Worm (Caenorhabditis elegans) whole organism, late embryonic: Measurements from ENCODE around the gene F38E9.4.

Source experiments
- K02D7.2 ChIP-seq: sonication (generic microtip); optimal IDR thresholded peaks from 2 replicates; lab custom pipeline; 2017; ENCODE audit warnings: mild to moderate bottlenecking, missing genetic modification characterization, missing compliant biosample characterization
- ama-1 ChIP-seq: fragments of 150-350 bp; optimal IDR thresholded peaks from 2 replicates; lab custom pipeline; 2014
- hlh-6 ChIP-seq: sonication (generic microtip); optimal IDR thresholded peaks from 2 replicates; lab custom pipeline; 2016; ENCODE audit warnings: missing genotype, missing genetic modification characterization, missing compliant biosample characterization
- madf-2 ChIP-seq: sonication (generic microtip); optimal IDR thresholded peaks from 2 replicates; lab custom pipeline; 2017; ENCODE audit warnings: missing genetic modification characterization, missing compliant biosample characterization
- mec-3 ChIP-seq: sonication (generic microtip); optimal IDR thresholded peaks from 2 replicates; lab custom pipeline; 2016; ENCODE audit warnings: borderline replicate concordance, missing genetic modification characterization, missing compliant biosample characterization
- nfya-1 ChIP-seq: sonication (generic microtip); optimal IDR thresholded peaks from 2 replicates; lab custom pipeline; 2017; ENCODE audit warnings: missing genetic modification characterization, mild to moderate bottlenecking, missing compliant biosample characterization, antibody characterized with exemption, moderate library complexity
- pat-9 ChIP-seq: fragments of 200-800 bp; sonication (Bioruptor generic); optimal IDR thresholded peaks from 2 replicates; lab custom pipeline; 2018; ENCODE audit warnings: mild to moderate bottlenecking, missing genetic modification characterization, moderate library complexity, missing compliant biosample characterization
- sdc-2 ChIP-seq: sonication (generic microtip); optimal IDR thresholded peaks from 2 replicates; lab custom pipeline; 2016; ENCODE audit warnings: missing genotype, missing genetic modification characterization, missing compliant biosample characterization
- tbx-2 ChIP-seq: sonication (generic microtip); optimal IDR thresholded peaks from 2 replicates; lab custom pipeline; 2016; ENCODE audit warnings: missing genetic modification characterization, missing compliant biosample characterization

DNA sequence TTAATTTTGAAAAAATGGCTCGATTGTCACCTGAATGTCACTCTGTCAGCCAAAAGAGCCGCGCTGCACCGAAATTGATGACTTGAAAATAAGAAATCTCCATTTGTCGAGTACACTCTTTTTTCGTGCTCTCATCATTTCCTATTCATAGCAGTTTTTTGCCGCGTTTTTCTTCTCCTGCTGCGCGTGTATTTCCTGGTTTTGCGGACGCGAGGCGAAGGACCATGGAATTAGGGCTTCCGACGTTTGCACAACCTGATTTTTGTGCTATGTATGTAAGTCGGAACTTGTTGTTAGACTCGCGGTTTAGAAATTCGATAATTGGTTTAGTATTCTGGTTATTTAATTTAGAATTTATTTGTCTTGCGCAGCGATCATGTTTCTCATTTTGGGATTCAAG lies 28.5 kb downstream of the F38E9.4 start:
- TF ChIP-seq pat-9 (tag; lab: Kevin White, UChicago) (no peak), hlh-6 (no peak), nfya-1 (no peak), sdc-2 (no peak), tbx-2 (no peak), K02D7.2 (tag; lab: Kevin White, UChicago) (no peak), madf-2 (tag; lab: Kevin White, UChicago) (no peak), mec-3 (tag; lab: Kevin White, UChicago) (no peak), ama-1 (lab: Kevin White, UChicago) (no peak)
